Worm (Caenorhabditis elegans) whole organism, L4 larva: ENCODE measurements around the gene pap-2.

Source experiments
- F26F4.8 ChIP-seq: fragments of 200-800 bp; sonication (Bioruptor generic); conservative IDR thresholded peaks from 2 replicates; pipeline ENCODE4 v1.3.6; 2022; ENCODE audit warnings: missing genetic modification characterization, missing compliant biosample characterization
- ZK546.5 ChIP-seq, 2 experiments: sonication (generic microtip); optimal IDR thresholded peaks; 2 replicates each; lab custom pipeline; 2017; ENCODE audit warnings: missing biosample characterization in 2 of 2, missing genetic modification characterization in 2 of 2
- zag-1 ChIP-seq: fragments of 150-350 bp; optimal IDR thresholded peaks from 2 replicates; lab custom pipeline; 2014; ENCODE audit warnings: missing biosample characterization, missing genetic modification characterization

DNA sequence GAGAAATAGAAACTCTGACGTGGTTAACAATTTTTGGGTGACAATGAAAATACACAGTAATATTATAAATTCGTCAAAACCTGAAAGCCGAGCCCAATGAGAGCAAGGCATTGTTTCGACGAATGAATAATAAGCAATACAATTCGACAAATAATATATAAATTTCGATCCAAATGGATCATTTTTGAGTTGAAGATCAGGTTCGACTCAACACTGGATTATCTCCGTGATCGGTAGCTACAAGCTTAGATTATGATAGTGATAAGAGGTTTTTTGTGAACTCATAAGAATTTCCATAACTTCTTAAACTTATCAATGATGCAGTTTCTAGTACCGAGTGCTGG is 8.7 kb upstream of the pap-2 start:
- TF ChIP-seq zag-1 (tag; lab: Kevin White, UChicago) (no peak), F26F4.8 (no peak), ZK546.5 (tag; optimal IDR thresholded peaks at IDR 0.05; lab: Kevin White, UChicago) (no peak)
